Worm (Caenorhabditis elegans): ENCODE data around the gene clh-2.

DNA sequence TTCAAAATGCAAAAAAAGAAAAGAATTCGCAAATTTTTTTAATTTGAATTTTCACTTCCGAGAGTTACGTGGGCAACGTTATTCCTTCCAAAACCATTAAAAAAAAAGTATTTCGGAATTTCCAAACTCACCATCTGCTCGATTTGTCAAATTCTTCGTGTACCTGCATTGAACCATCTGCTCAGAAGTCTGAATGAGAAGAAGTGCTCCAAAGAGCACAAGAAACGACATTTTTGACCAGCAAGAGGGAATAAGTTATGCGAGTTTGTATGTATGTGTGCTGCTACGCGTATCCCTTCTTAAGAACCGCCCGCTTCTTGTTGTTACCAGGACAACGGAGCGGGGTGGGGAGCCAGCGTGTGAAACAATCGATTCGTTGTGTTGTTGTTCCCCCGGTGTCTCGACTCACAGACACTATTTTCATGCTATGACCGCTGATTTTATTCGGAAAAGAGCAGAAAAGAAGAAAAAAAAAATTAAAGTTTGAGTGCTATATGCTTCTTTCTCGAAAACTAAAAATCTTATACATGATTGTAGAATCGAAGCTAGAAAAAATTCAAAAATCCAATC is 8.3 kb upstream of the clh-2 start, which contains the start of gene lgc-20:
- TF ChIP-seq hmg-4 (GFP tag; optimal IDR thresholded peaks at IDR 0.05) (no peak), F13C5.2 (tag; optimal IDR thresholded peaks at IDR 0.05) (no peak), tbx-37 (GFP tag; conservative IDR thresholded peaks at IDR 0.05) (no peak), ama-1 (optimal IDR thresholded peaks at IDR 0.05) (no peak), hmbx-1 (tag; optimal IDR thresholded peaks at IDR 0.05) (no peak), hnd-1 (tag; optimal IDR thresholded peaks at IDR 0.05) (no peak), flt-1 (GFP tag; IDR thresholded peaks at IDR 0.05) (no peak), ets-7 (tag; optimal IDR thresholded peaks at IDR 0.05) (no peak), aly-1 (tag; optimal IDR thresholded peaks at IDR 0.05) (no peak), tra-4 (tag; optimal IDR thresholded peaks at IDR 0.05) (no peak), ceh-13 (GFP tag; optimal IDR thresholded peaks at IDR 0.05) (no peak), sea-1 (GFP tag; conservative IDR thresholded peaks at IDR 0.05) (no peak), tbx-11 (GFP tag; IDR thresholded peaks at IDR 0.05) (no peak)
